Worm (Caenorhabditis elegans) whole organism, L4/young adult: ENCODE data around the gene nlp-76.
"Not testable (repeated sequence)": the region's sequence is repeated elsewhere in the genome, so short reads cannot be mapped to it uniquely, and the experiment has no call there.

Source experiments
- W03F9.2 ChIP-seq: fragments of 150-350 bp; optimal IDR thresholded peaks from 2 replicates; lab custom pipeline; 2014; ENCODE audit warnings: missing biosample characterization, missing genetic modification characterization
- dao-5 ChIP-seq: sonication (generic microtip); optimal IDR thresholded peaks from 2 replicates; lab custom pipeline; 2016; ENCODE audit warnings: missing genotype, missing genetic modification characterization, moderate library complexity, missing compliant biosample characterization
- him-1 ChIP-seq: sonication (generic microtip); optimal IDR thresholded peaks from 2 replicates; lab custom pipeline; 2016; ENCODE audit warnings: missing genotype, missing genetic modification reagents, missing genetic modification characterization, missing compliant biosample characterization

The nlp-76 gene

DNA sequence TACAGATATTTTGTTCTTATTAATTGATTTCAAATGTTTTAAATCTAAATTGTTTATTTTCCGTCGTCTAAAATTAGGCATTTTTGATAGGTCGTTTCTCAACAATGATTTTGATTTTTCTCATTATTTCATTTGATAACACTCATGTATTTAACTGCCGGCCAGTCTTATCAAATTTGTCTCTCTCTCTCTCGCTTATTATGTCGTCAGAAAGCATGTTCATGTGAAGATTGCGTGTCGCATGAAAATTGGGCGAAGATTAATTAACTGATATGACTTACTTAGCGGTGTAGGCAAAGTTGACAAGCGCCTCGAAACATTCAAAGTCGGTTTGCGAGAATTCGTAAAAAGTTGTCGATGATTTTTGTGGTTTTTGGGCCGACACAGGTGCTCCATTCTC is 35.9 kb downstream of the nlp-76 start:
- no peak for TF ChIP-seq W03F9.2 (tag; lab: Kevin White, UChicago)
- TF ChIP-seq him-1 (tag; lab: Kevin White, UChicago) = no peak
- TF ChIP-seq dao-5 (tag; lab: Kevin White, UChicago) = no peak

- TF ChIP-seq dao-5 (tag; lab: Kevin White, UChicago) (no peak), W03F9.2 (tag; lab: Kevin White, UChicago) (no peak), him-1 (tag; lab: Kevin White, UChicago) (no peak)
Observed at ce11 chrX:12620310-12620709, 43.4 kb downstream of the nlp-76 start.

DNA sequence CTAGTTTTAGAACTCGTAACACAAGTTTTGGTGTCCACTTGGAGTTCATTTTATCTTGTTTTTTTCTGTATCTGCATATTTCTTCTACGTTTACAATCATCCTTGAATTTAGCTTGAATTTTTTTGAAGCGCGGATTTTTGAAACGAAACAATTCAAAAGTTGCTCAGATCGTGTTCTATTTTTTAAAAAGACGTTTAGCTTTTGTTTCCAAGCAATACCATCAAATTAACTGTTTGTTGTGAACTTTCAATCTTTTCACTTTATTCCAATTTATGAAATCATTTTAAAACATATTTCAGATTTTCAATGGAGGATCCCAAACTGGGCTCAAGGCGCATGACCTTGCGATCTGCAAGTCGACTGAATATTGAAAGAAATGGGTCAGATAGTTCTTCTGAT is 44.5 kb downstream of the nlp-76 start, which contains the start of gene R09A8.2:
Gene R09A8.2 (plus strand): TSS at position 301 of the 400 bp plus-strand sequence.
- no peak for TF ChIP-seq him-1 (tag; lab: Kevin White, UChicago)
- no peak for TF ChIP-seq dao-5 (tag; lab: Kevin White, UChicago)
- no peak for TF ChIP-seq W03F9.2 (tag; lab: Kevin White, UChicago)

ce11 chrX:12618447-12618846 is 45.3 kb downstream of the nlp-76 start:
- TF ChIP-seq dao-5 (tag; lab: Kevin White, UChicago) (no peak), him-1 (tag; lab: Kevin White, UChicago) (no peak), W03F9.2 (tag; lab: Kevin White, UChicago) (no peak)

DNA sequence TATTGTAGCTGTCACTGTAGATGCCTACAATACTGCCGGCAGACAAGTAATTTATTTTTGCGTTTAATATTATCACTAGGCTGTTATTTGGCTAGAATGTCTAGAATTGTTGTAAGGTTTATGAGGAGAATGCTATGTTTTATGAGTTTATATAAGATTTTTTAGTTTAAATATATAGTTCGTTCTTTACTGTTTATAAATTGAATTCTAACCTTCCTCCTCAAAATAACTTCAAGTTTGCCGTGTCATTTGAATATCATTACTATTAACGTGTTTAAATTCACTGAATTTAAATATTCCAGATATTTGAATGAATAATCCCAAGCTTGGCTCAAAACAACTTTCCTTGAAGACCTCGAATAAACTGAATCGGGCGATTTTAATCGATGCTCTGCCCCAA is 50.3 kb downstream of the nlp-76 start, which contains the start of gene R09A8.1:
Gene R09A8.1 (plus strand): TSS at position 301 of the 400 bp plus-strand sequence.
- TF ChIP-seq him-1, W03F9.2, dao-5 (tag; lab: Kevin White, UChicago): not testable (repeated sequence)
